Fruit fly (Drosophila melanogaster) whole organism, embryonic: ENCODE data around the gene Ugt35E1.
A peak's percentile ranks its signal among the peaks of the same experiment; 100 is the strongest.

Source experiments
- CG12155 ChIP-seq: fragments of 200-800 bp; sonication (Bioruptor generic); optimal IDR thresholded peaks from 3 replicates; lab custom pipeline; 2016; ENCODE audit warnings: missing biosample characterization, missing genetic modification characterization
- CG14710 ChIP-seq: fragments of 200-800 bp; sonication (Bioruptor generic); optimal IDR thresholded peaks from 3 replicates; lab custom pipeline; 2019; ENCODE audit warnings: missing biosample characterization, mild to moderate bottlenecking, missing genetic modification characterization, moderate library complexity
- CG15073 ChIP-seq: fragments of 200-800 bp; sonication (Bioruptor generic); optimal IDR thresholded peaks from 2 replicates; lab custom pipeline; 2016; ENCODE audit warnings: missing biosample characterization, missing genetic modification characterization
- CG1602 ChIP-seq: fragments of 200-800 bp; sonication (Bioruptor generic); optimal IDR thresholded peaks from 3 replicates; lab custom pipeline; 2016; ENCODE audit warnings: missing biosample characterization, missing genetic modification characterization
- CG1603 ChIP-seq: fragments of 200-800 bp; sonication (Bioruptor generic); optimal IDR thresholded peaks from 2 replicates; lab custom pipeline; 2019; ENCODE audit warnings: missing biosample characterization, mild to moderate bottlenecking, missing genetic modification characterization, moderate library complexity
- CG16779 ChIP-seq: fragments of 200-800 bp; sonication (Bioruptor generic); IDR thresholded peaks from 2 replicates; pipeline ENCODE4 v1.3.6; 2022; ENCODE audit warnings: missing biosample characterization, missing genetic modification characterization
- CG17186 ChIP-seq: fragments of 200-800 bp; sonication (Bioruptor generic); optimal IDR thresholded peaks from 3 replicates; lab custom pipeline; 2017; ENCODE audit warnings: missing biosample characterization, missing genetic modification reagents, missing genetic modification characterization
- CG17328 ChIP-seq: fragments of 200-800 bp; sonication (Bioruptor generic); IDR thresholded peaks from 2 replicates; pipeline ENCODE4 v1.3.6; 2022; ENCODE audit warnings: missing biosample characterization, missing genetic modification characterization
- CG2129 ChIP-seq: fragments of 200-800 bp; sonication (Bioruptor generic); IDR thresholded peaks from 2 replicates; pipeline ENCODE4 v1.3.6; 2022; ENCODE audit warnings: missing biosample characterization, missing genetic modification characterization; ENCODE audit not compliant: partially characterized antibody
- CG2889 ChIP-seq: fragments of 200-800 bp; sonication (Bioruptor generic); IDR thresholded peaks from 3 replicates; pipeline ENCODE4 v1.3.6; 2022; ENCODE audit warnings: missing biosample characterization, missing genetic modification characterization
- CG31224 ChIP-seq: fragments of 200-800 bp; sonication (Bioruptor generic); IDR thresholded peaks from 2 replicates; pipeline ENCODE4 v1.3.6; 2022; ENCODE audit warnings: missing biosample characterization, missing genetic modification characterization
- CG33213 ChIP-seq: fragments of 200-800 bp; sonication (Bioruptor generic); optimal IDR thresholded peaks from 3 replicates; lab custom pipeline; 2016; ENCODE audit warnings: missing biosample characterization, missing genetic modification characterization
- CG3407 ChIP-seq: fragments of 200-800 bp; sonication (Bioruptor generic); optimal IDR thresholded peaks from 2 replicates; lab custom pipeline; 2018; ENCODE audit warnings: missing biosample characterization, mild to moderate bottlenecking, missing genetic modification characterization
- CG3838 ChIP-seq: fragments of 200-800 bp; sonication (Bioruptor generic); optimal IDR thresholded peaks from 3 replicates; lab custom pipeline; 2016; ENCODE audit warnings: missing biosample characterization, missing genetic modification characterization
- CG6683 ChIP-seq: fragments of 200-800 bp; sonication (Bioruptor generic); optimal IDR thresholded peaks from 2 replicates; lab custom pipeline; 2017; ENCODE audit warnings: missing biosample characterization, mild to moderate bottlenecking, missing genetic modification characterization, missing genetic modification reagents
- CG8281 ChIP-seq: fragments of 200-800 bp; sonication (Bioruptor generic); optimal IDR thresholded peaks from 2 replicates; lab custom pipeline; 2018; ENCODE audit warnings: missing biosample characterization, mild to moderate bottlenecking, missing genetic modification characterization, moderate library complexity
- Camta ChIP-seq: fragments of 200-800 bp; sonication (Bioruptor generic); optimal IDR thresholded peaks from 2 replicates; lab custom pipeline; 2016; ENCODE audit warnings: missing biosample characterization, missing genetic modification characterization
- CkIIα-i1 ChIP-seq: fragments of 200-800 bp; sonication (Bioruptor generic); IDR thresholded peaks from 2 replicates; pipeline ENCODE4 v1.3.6; 2022; ENCODE audit warnings: missing biosample characterization, missing genetic modification characterization
- Dad ChIP-seq: fragments of 200-800 bp; sonication (Bioruptor generic); optimal IDR thresholded peaks from 3 replicates; lab custom pipeline; 2016; ENCODE audit warnings: missing biosample characterization, missing genetic modification characterization
- Fer2 ChIP-seq: fragments of 200-800 bp; sonication (Bioruptor generic); optimal IDR thresholded peaks from 2 replicates; lab custom pipeline; 2018; ENCODE audit warnings: missing biosample characterization, mild to moderate bottlenecking, missing genetic modification characterization, moderate library complexity
- Nf-YA ChIP-seq: fragments of 200-800 bp; sonication (Bioruptor generic); IDR thresholded peaks from 2 replicates; pipeline ENCODE4 v1.3.6; 2022; ENCODE audit warnings: missing biosample characterization, missing genetic modification characterization
- Trl ChIP-seq, 3 experiments: fragments of >200 bp in 2 of 3; fragments of 200-800 bp in 1 of 3; sonication (Bioruptor generic) in 1 of 3; optimal IDR thresholded peaks; 2 replicates in 1 of 3; 3 replicates in 2 of 3; lab custom pipeline; 2016 to 2017; ENCODE audit warnings: missing biosample characterization in 1 of 3, missing genetic modification characterization in 1 of 3
- Xrp1 ChIP-seq: fragments of 200-800 bp; sonication (Bioruptor generic); IDR thresholded peaks from 2 replicates; pipeline ENCODE4 v1.3.6; 2022; ENCODE audit warnings: missing biosample characterization, missing genetic modification characterization
- al ChIP-seq: fragments of 200-800 bp; sonication (Bioruptor generic); IDR thresholded peaks from 2 replicates; pipeline ENCODE4 v1.3.6; 2022; ENCODE audit warnings: missing biosample characterization, missing genetic modification characterization
- amos ChIP-seq: fragments of 200-800 bp; sonication (Bioruptor generic); IDR thresholded peaks from 2 replicates; pipeline ENCODE4 v1.3.6; 2022; ENCODE audit warnings: missing biosample characterization, missing genetic modification characterization; ENCODE audit not compliant: partially characterized antibody
- az2 ChIP-seq: fragments of 200-800 bp; sonication (Bioruptor generic); optimal IDR thresholded peaks from 3 replicates; lab custom pipeline; 2016; ENCODE audit warnings: missing biosample characterization, missing genetic modification characterization
- bcd ChIP-seq: fragments of 200-800 bp; sonication (Bioruptor generic); optimal IDR thresholded peaks from 2 replicates; lab custom pipeline; 2017; ENCODE audit warnings: missing biosample characterization, mild to moderate bottlenecking, missing genetic modification characterization
- dimm ChIP-seq: fragments of 200-800 bp; sonication (Bioruptor generic); IDR thresholded peaks from 2 replicates; pipeline ENCODE4 v1.3.6; 2022; ENCODE audit warnings: missing biosample characterization, missing genetic modification characterization
- ewg ChIP-seq: fragments of 200-800 bp; sonication (Bioruptor generic); optimal IDR thresholded peaks from 3 replicates; lab custom pipeline; 2017; ENCODE audit warnings: mild to moderate bottlenecking, missing biosample characterization, missing genetic modification reagents, missing genetic modification characterization
- eyg ChIP-seq: fragments of 200-800 bp; sonication (Bioruptor generic); optimal IDR thresholded peaks from 3 replicates; lab custom pipeline; 2016; ENCODE audit warnings: missing biosample characterization, missing genetic modification characterization
- gce ChIP-seq: fragments of 200-800 bp; sonication (Bioruptor generic); IDR thresholded peaks from 3 replicates; pipeline ENCODE4 v1.3.6; 2022; ENCODE audit warnings: missing biosample characterization, missing genetic modification characterization
- gem ChIP-seq: fragments of 200-800 bp; sonication (Bioruptor generic); optimal IDR thresholded peaks from 2 replicates; lab custom pipeline; 2019; ENCODE audit warnings: missing biosample characterization, mild to moderate bottlenecking, missing genetic modification characterization, moderate library complexity
- grau ChIP-seq: fragments of 200-800 bp; optimal IDR thresholded peaks from 3 replicates; lab custom pipeline; 2019; ENCODE audit warnings: missing biosample characterization, mild to moderate bottlenecking, missing genetic modification characterization, moderate library complexity
- gro ChIP-seq: fragments of 200-800 bp; sonication (Bioruptor generic); optimal IDR thresholded peaks from 2 replicates; lab custom pipeline; 2016; ENCODE audit warnings: missing biosample characterization, missing genetic modification characterization
- gsb-n ChIP-seq: fragments of 200-800 bp; sonication (Bioruptor generic); optimal IDR thresholded peaks from 3 replicates; lab custom pipeline; 2018; ENCODE audit warnings: missing biosample characterization, mild to moderate bottlenecking, missing genetic modification characterization
- jigr1 ChIP-seq: fragments of 200-800 bp; sonication (Bioruptor generic); IDR thresholded peaks from 3 replicates; pipeline ENCODE4 v1.3.6; 2022; ENCODE audit warnings: missing biosample characterization, missing genetic modification characterization
- lbe ChIP-seq: fragments of 200-800 bp; sonication (Bioruptor generic); optimal IDR thresholded peaks from 2 replicates; lab custom pipeline; 2016; ENCODE audit warnings: missing biosample characterization, mild to moderate bottlenecking, missing genetic modification characterization
- lilli ChIP-seq: fragments of 200-800 bp; sonication (Bioruptor generic); optimal IDR thresholded peaks from 3 replicates; lab custom pipeline; 2016; ENCODE audit warnings: missing biosample characterization, missing genetic modification characterization
- otp ChIP-seq: fragments of 200-800 bp; sonication (Bioruptor generic); IDR thresholded peaks from 3 replicates; pipeline ENCODE4, ENCODE4 v1.3.6; 2022; ENCODE audit warnings: missing biosample characterization, missing genetic modification characterization
- sc ChIP-seq, 3 experiments: fragments of >200 bp in 2 of 3; fragments of 200-800 bp in 1 of 3; sonication (Bioruptor generic) in 1 of 3; optimal IDR thresholded peaks; 2 replicates in 2 of 3; 3 replicates in 1 of 3; lab custom pipeline; 2017; ENCODE audit warnings: mild to moderate bottlenecking in 1 of 3, missing biosample characterization in 1 of 3, missing genetic modification characterization in 1 of 3, missing genetic modification reagents in 1 of 3
- sd ChIP-seq: fragments of 200-800 bp; sonication (Bioruptor generic); optimal IDR thresholded peaks from 3 replicates; lab custom pipeline; 2018; ENCODE audit warnings: missing biosample characterization, mild to moderate bottlenecking, missing genetic modification characterization, moderate library complexity
- sens-2 ChIP-seq: fragments of 200-800 bp; sonication (Bioruptor generic); IDR thresholded peaks from 2 replicates; pipeline ENCODE4 v1.3.6; 2022; ENCODE audit warnings: missing biosample characterization, missing genetic modification characterization
- tin ChIP-seq: fragments of 200-800 bp; sonication (Bioruptor generic); optimal IDR thresholded peaks from 3 replicates; lab custom pipeline; 2016; ENCODE audit warnings: missing biosample characterization, missing genetic modification characterization
- tna ChIP-seq: fragments of 200-800 bp; sonication (Bioruptor generic); IDR thresholded peaks from 2 replicates; pipeline ENCODE4 v1.3.6; 2022; ENCODE audit warnings: missing biosample characterization, missing genetic modification characterization; ENCODE audit not compliant: partially characterized antibody
- twi ChIP-seq: fragments of 200-800 bp; optimal IDR thresholded peaks from 2 replicates; lab custom pipeline; 2019; ENCODE audit warnings: missing biosample characterization, mild to moderate bottlenecking, missing genetic modification characterization, moderate library complexity
- vnd ChIP-seq: fragments of 200-800 bp; sonication (Bioruptor generic); IDR thresholded peaks from 3 replicates; pipeline ENCODE4 v1.3.6; 2022; ENCODE audit warnings: missing biosample characterization, missing genetic modification characterization; ENCODE audit not compliant: partially characterized antibody
- wek ChIP-seq: fragments of 200-800 bp; sonication (Bioruptor generic); optimal IDR thresholded peaks from 3 replicates; lab custom pipeline; 2018; ENCODE audit warnings: missing biosample characterization, mild to moderate bottlenecking, missing genetic modification characterization, moderate library complexity
- zfh2 ChIP-seq: fragments of 200-800 bp; sonication (Bioruptor generic); optimal IDR thresholded peaks from 2 replicates; lab custom pipeline; 2016; ENCODE audit warnings: missing biosample characterization, missing genetic modification characterization

The Ugt35E1 gene

DNA sequence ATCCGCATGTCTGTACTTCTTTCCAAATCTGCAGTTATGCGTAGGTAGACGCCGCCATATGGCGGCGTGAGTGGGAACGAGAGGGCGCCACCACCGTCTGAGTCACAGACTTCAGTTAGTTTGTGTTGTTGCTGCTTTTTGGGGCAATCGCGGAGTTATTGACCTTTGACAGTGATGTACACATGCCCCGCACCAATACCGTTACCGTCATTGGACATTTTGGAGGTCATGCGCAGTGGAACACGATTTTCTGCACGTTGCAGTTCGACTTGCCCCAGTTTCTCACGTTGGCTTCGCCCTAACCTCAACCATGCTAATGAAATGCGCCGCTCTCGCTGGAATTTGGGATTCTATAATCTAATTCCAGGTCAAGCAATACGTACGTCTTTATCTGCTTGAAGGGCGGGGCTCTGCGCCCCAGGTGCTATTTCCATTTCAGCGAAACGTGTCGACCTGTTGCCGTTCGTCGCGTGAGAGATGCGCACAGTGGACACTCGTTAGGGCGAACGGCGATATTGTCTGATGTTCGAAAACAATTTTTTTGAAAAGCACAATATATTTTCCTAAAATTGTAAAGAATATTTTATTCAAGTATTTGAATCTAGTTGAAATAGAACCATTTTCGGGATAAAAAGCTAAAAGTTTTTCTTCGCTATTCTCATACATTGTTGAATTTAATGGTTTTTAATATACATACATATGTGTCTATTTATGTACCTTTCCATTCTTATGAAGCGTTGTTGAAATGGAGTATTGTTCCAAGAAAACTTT, 45.6 kb upstream of the Ugt35E1 start (continued):
- TF ChIP-seq CG6683 (GFP tag; lab: Kevin White, UChicago) = no peak
- TF ChIP-seq jigr1 (GFP tag; lab: Robert Waterston, UW) = no peak
- TF ChIP-seq ewg (GFP tag; lab: Kevin White, UChicago) = peak; percentile 95
- peak; percentile 9 for TF ChIP-seq CG8281 (tag; lab: Kevin White, UChicago)
- no peak for TF ChIP-seq vnd
- TF ChIP-seq Nf-YA (GFP tag; lab: Robert Waterston, UW) = peak; percentile 56
- no peak for TF ChIP-seq sc (optimal IDR thresholded peaks at IDR 0.05; lab: Kevin White, UChicago)
- TF ChIP-seq sc (GFP tag; optimal IDR thresholded peaks at IDR 0.05; lab: Kevin White, UChicago) = peak; percentile 12
- peak; percentile 67 for TF ChIP-seq CG31224 (GFP tag; lab: Robert Waterston, UW)
- TF ChIP-seq grau (tag; lab: Kevin White, UChicago) = peak; percentile 97
- TF ChIP-seq gem (tag; lab: Kevin White, UChicago) = peak; percentile 80
- TF ChIP-seq CG2889 (GFP tag; lab: Robert Waterston, UW) = peak; percentile 64
- peak; percentile 62 for TF ChIP-seq bcd
- TF ChIP-seq otp = no peak; the same call in 2 of the 3 replicates
- no peak for TF ChIP-seq CkIIα-i1
- peak; percentile 45 for TF ChIP-seq gsb-n (tag; lab: Kevin White, UChicago)
- TF ChIP-seq gro (GFP tag; lab: Kevin White, UChicago) = peak; percentile 70
- TF ChIP-seq sens-2 = no peak; the same call in 1 of the 2 replicates
- peak; percentile 6 for TF ChIP-seq twi (tag; lab: Kevin White, UChicago)
- peak; percentile 81 for TF ChIP-seq zfh2 (GFP tag; lab: Kevin White, UChicago)
- peak; percentile 47 for TF ChIP-seq Dad (GFP tag; lab: Kevin White, UChicago)
- TF ChIP-seq tin (GFP tag; lab: Kevin White, UChicago) = peak; percentile 73
- peak; percentile 89 for TF ChIP-seq CG12155 (GFP tag; lab: Kevin White, UChicago)
- TF ChIP-seq CG16779 (GFP tag; lab: Robert Waterston, UW) = peak; percentile 77
- peak; percentile 76 for TF ChIP-seq al (GFP tag; lab: Robert Waterston, UW)
- TF ChIP-seq CG1602 (GFP tag; lab: Kevin White, UChicago) = peak; percentile 23
- TF ChIP-seq Fer2 (tag; lab: Kevin White, UChicago) = peak; percentile 62
- TF ChIP-seq tna (GFP tag; lab: Robert Waterston, UW) = no peak
- TF ChIP-seq Xrp1 (GFP tag; lab: Robert Waterston, UW) = peak; percentile 77
- no peak for TF ChIP-seq CG17186
- peak; percentile 40 for TF ChIP-seq CG14710 (tag; lab: Kevin White, UChicago)
- no peak for TF ChIP-seq wek (GFP tag; lab: Kevin White, UChicago)
- TF ChIP-seq CG33213 (GFP tag; lab: Kevin White, UChicago) = peak; percentile 64
- TF ChIP-seq CG1603 (tag; lab: Kevin White, UChicago) = peak; percentile 63
- TF ChIP-seq CG15073 (GFP tag; lab: Kevin White, UChicago) = no peak
- no peak for TF ChIP-seq CG2129
- TF ChIP-seq Camta = peak; percentile 34
- TF ChIP-seq eyg = peak; percentile 29
- TF ChIP-seq Trl (optimal IDR thresholded peaks at IDR 0.05; lab: Kevin White, UChicago) = no peak
- TF ChIP-seq Trl (GFP tag; optimal IDR thresholded peaks at IDR 0.05; lab: Kevin White, UChicago) = peak; percentile 63
- peak; percentile 36 for TF ChIP-seq CG3838
- TF ChIP-seq amos (GFP tag; lab: Robert Waterston, UW) = peak; percentile 23; the same call in 1 of the 2 replicates
- TF ChIP-seq dimm (GFP tag; lab: Robert Waterston, UW) = 0 out of 2 replicates have a peak, but pooled peaks have one; percentile 27
- TF ChIP-seq lilli (GFP tag; lab: Kevin White, UChicago) = peak; percentile 90
- peak; percentile 75 for TF ChIP-seq az2 (GFP tag; lab: Kevin White, UChicago)
- peak; percentile 78 for TF ChIP-seq CG17328 (GFP tag; lab: Robert Waterston, UW)
- TF ChIP-seq gce (GFP tag; lab: Robert Waterston, UW) = no peak
- peak; percentile 41 for TF ChIP-seq CG3407 (GFP tag; lab: Kevin White, UChicago)
- peak; percentile 97 for TF ChIP-seq sd
- TF ChIP-seq lbe = peak; percentile 45
